Worm (Caenorhabditis elegans): ENCODE measurements around the gene H01M10.1.

ce11 chrX:2569040-2569439, 11.3 kb downstream of the H01M10.1 start:
- no peak for TF ChIP-seq dao-5 (tag; optimal IDR thresholded peaks at IDR 0.05)
- TF ChIP-seq him-1 (tag; optimal IDR thresholded peaks at IDR 0.05), result no peak
- TF ChIP-seq W03F9.2 (tag; optimal IDR thresholded peaks at IDR 0.05), result no peak
